Worm (Caenorhabditis elegans) whole organism, L4/young adult: Measurements from ENCODE around the gene str-4.

Source experiments
- W03F9.2 ChIP-seq: fragments of 150-350 bp; optimal IDR thresholded peaks from 2 replicates; lab custom pipeline; 2014; ENCODE audit warnings: missing biosample characterization, missing genetic modification characterization
- dao-5 ChIP-seq: sonication (generic microtip); optimal IDR thresholded peaks from 2 replicates; lab custom pipeline; 2016; ENCODE audit warnings: missing genotype, missing genetic modification characterization, moderate library complexity, missing compliant biosample characterization
- him-1 ChIP-seq: sonication (generic microtip); optimal IDR thresholded peaks from 2 replicates; lab custom pipeline; 2016; ENCODE audit warnings: missing genotype, missing genetic modification reagents, missing genetic modification characterization, missing compliant biosample characterization

DNA sequence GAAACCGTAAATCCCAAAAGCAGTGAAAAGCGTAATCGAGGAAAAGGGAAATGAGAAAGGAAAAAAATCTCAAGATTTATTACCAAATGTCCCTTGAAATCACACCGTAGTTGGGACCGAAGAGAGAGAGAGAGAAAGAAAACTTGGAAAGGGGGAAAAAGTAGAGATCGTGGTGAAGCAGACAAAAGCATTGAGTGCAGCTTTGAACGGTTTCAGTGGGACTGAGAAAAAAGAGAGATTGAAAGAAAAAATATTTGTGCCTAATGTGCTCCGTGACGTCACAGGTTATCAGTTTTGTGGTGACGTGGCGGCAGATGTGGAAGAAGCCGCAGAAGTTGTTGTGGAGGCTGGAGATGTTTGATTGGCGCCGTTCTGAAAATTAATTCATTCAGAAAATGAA is 30.7 kb upstream of the str-4 start:
- TF ChIP-seq him-1 (no peak), dao-5 (tag; lab: Kevin White, UChicago) (no peak), W03F9.2 (tag; lab: Kevin White, UChicago) (no peak)
